Worm (Caenorhabditis elegans) whole organism, L4 larva: ENCODE measurements around the gene stdh-3.
A peak's percentile ranks its signal among the peaks of the same experiment; 100 is the strongest.

ENCODE experiments used
- mep-1 ChIP-seq: fragments of 150-350 bp; sonication (generic microtip); optimal IDR thresholded peaks from 3 replicates; lab custom pipeline; 2014; ENCODE audit warnings: missing biosample characterization, missing genetic modification characterization
- ztf-11 ChIP-seq: fragments of 150-350 bp; optimal IDR thresholded peaks from 2 replicates; lab custom pipeline; 2014; ENCODE audit warnings: missing biosample characterization, missing genetic modification characterization

- TF ChIP-seq ztf-11 (tag; lab: Kevin White, UChicago) (no peak), mep-1 (peak; percentile 94)
These were observed 3.2 kb downstream of the stdh-3 start for ce11 chrV:13907557-13908104.
